Fruit fly (Drosophila melanogaster) whole organism, adult: ENCODE measurements around the gene CG14989.

Experiments used
- CG11617 ChIP-seq: fragments of 200-800 bp; sonication (Bioruptor generic); optimal IDR thresholded peaks from 2 replicates; lab custom pipeline; 2017; ENCODE audit warnings: mild to moderate bottlenecking, missing biosample characterization, missing genetic modification reagents, missing genetic modification characterization
- CG12768 ChIP-seq: fragments of 200-800 bp; sonication (Bioruptor generic); optimal IDR thresholded peaks from 2 replicates; lab custom pipeline; 2017; ENCODE audit warnings: missing biosample characterization, missing genetic modification characterization, mild to moderate bottlenecking, moderate library complexity, missing genetic modification reagents
- CG14711 ChIP-seq: fragments of 200-800 bp; sonication (Bioruptor generic); optimal IDR thresholded peaks from 2 replicates; lab custom pipeline; 2018; ENCODE audit warnings: missing biosample characterization, mild to moderate bottlenecking, missing genetic modification characterization, moderate library complexity
- CG1620 ChIP-seq: fragments of 200-800 bp; sonication (Bioruptor generic); optimal IDR thresholded peaks from 2 replicates; lab custom pipeline; 2016; ENCODE audit warnings: missing biosample characterization, missing genetic modification characterization
- CG33017 ChIP-seq: fragments of 200-800 bp; sonication (Bioruptor generic); optimal IDR thresholded peaks from 2 replicates; lab custom pipeline; 2018; ENCODE audit warnings: missing biosample characterization, mild to moderate bottlenecking, missing genetic modification characterization, moderate library complexity
- CG5204 ChIP-seq: fragments of 200-800 bp; sonication (Bioruptor generic); optimal IDR thresholded peaks from 2 replicates; lab custom pipeline; 2016; ENCODE audit warnings: missing biosample characterization, missing genetic modification characterization
- CG7045 ChIP-seq: fragments of 200-800 bp; sonication (Bioruptor generic); optimal IDR thresholded peaks from 2 replicates; lab custom pipeline; 2017; ENCODE audit warnings: missing biosample characterization, mild to moderate bottlenecking, missing genetic modification characterization
- CG7101 ChIP-seq: fragments of 200-800 bp; sonication (Bioruptor generic); optimal IDR thresholded peaks from 2 replicates; lab custom pipeline; 2018; ENCODE audit warnings: missing biosample characterization, mild to moderate bottlenecking, missing genetic modification characterization, moderate library complexity
- Clk ChIP-seq: fragments of 200-800 bp; sonication (Bioruptor generic); optimal IDR thresholded peaks from 2 replicates; lab custom pipeline; 2017; ENCODE audit warnings: missing biosample characterization, missing genetic modification characterization
- Crg-1 ChIP-seq: fragments of 200-800 bp; sonication (Bioruptor generic); optimal IDR thresholded peaks from 2 replicates; lab custom pipeline; 2016; ENCODE audit warnings: missing biosample characterization, missing genetic modification characterization
- Hr96 ChIP-seq: fragments of 200-800 bp; sonication (Bioruptor generic); optimal IDR thresholded peaks from 2 replicates; lab custom pipeline; 2016; ENCODE audit warnings: missing biosample characterization, missing genetic modification characterization
- Mnt ChIP-seq: fragments of 200-800 bp; sonication (Bioruptor generic); optimal IDR thresholded peaks from 2 replicates; lab custom pipeline; 2016; ENCODE audit warnings: missing biosample characterization, mild to moderate bottlenecking, missing genetic modification characterization
- bab1 ChIP-seq: fragments of 200-800 bp; sonication (Bioruptor generic); optimal IDR thresholded peaks from 3 replicates; lab custom pipeline; 2019; ENCODE audit warnings: missing biosample characterization, mild to moderate bottlenecking, missing genetic modification characterization, moderate library complexity
- cic ChIP-seq: fragments of 200-800 bp; sonication (Bioruptor generic); optimal IDR thresholded peaks from 2 replicates; lab custom pipeline; 2017; ENCODE audit warnings: missing biosample characterization, mild to moderate bottlenecking, missing genetic modification characterization, moderate library complexity
- cnc ChIP-seq, 2 experiments: fragments of >200 bp; optimal IDR thresholded peaks; 2 replicates each; lab custom pipeline; 2017
- kay ChIP-seq: fragments of 200-800 bp; sonication (Bioruptor generic); peaks from one replicate; lab custom pipeline; 2016; ENCODE audit warnings: missing biosample characterization, missing genetic modification characterization, borderline replicate concordance
- ovo ChIP-seq: fragments of 200-800 bp; sonication (Bioruptor generic); optimal IDR thresholded peaks from 2 replicates; lab custom pipeline; 2016; ENCODE audit warnings: missing biosample characterization, missing genetic modification characterization
- pad ChIP-seq: fragments of 200-800 bp; sonication (Bioruptor generic); optimal IDR thresholded peaks from 3 replicates; lab custom pipeline; 2017; ENCODE audit warnings: missing biosample characterization, missing genetic modification characterization, mild to moderate bottlenecking, moderate library complexity, missing genetic modification reagents
- tj ChIP-seq: fragments of 200-800 bp; sonication (Bioruptor generic); optimal IDR thresholded peaks from 3 replicates; lab custom pipeline; 2017; ENCODE audit warnings: missing biosample characterization, mild to moderate bottlenecking, missing genetic modification characterization, moderate library complexity
- toe ChIP-seq: fragments of 200-800 bp; sonication (Bioruptor generic); optimal IDR thresholded peaks from 2 replicates; lab custom pipeline; 2016; ENCODE audit warnings: missing biosample characterization, missing genetic modification characterization

CG14989 gene

dm6 chr3L:4087281-4087680, at the start of gene CG14989:
Gene CG14989 (plus strand): TSS chr3L:4087581.
- TF ChIP-seq ovo (GFP tag; lab: Kevin White, UChicago) = no peak
- no peak for TF ChIP-seq CG1620
- no peak for TF ChIP-seq CG7101 (tag; lab: Kevin White, UChicago)
- no peak for TF ChIP-seq cic (GFP tag; lab: Kevin White, UChicago)
- TF ChIP-seq toe (GFP tag; lab: Kevin White, UChicago) = no peak
- TF ChIP-seq tj (GFP tag; lab: Kevin White, UChicago) = no peak
- TF ChIP-seq CG5204 (GFP tag; lab: Kevin White, UChicago) = no peak
- no peak for TF ChIP-seq Mnt (GFP tag; lab: Kevin White, UChicago)
- TF ChIP-seq CG12768 = no peak
- TF ChIP-seq CG33017 (tag; lab: Kevin White, UChicago) = no peak
- TF ChIP-seq CG14711 (tag; lab: Kevin White, UChicago) = no peak
- TF ChIP-seq Hr96 (GFP tag; lab: Kevin White, UChicago) = no peak

- TF ChIP-seq pad (GFP tag; lab: Kevin White, UChicago) (peak; percentile 58), bab1 (GFP tag; lab: Kevin White, UChicago) (no peak), cic (GFP tag; lab: Kevin White, UChicago) (no peak), Clk (peak; percentile 64), Mnt (GFP tag; lab: Kevin White, UChicago) (peak; percentile 59), toe (GFP tag; lab: Kevin White, UChicago) (peak; percentile 74), CG7101 (tag; lab: Kevin White, UChicago) (peak; percentile 76), CG7045 (GFP tag; lab: Kevin White, UChicago) (peak; percentile 67), Crg-1 (GFP tag; lab: Kevin White, UChicago) (peak; percentile 67), kay (GFP tag; lab: Kevin White, UChicago) (peak; percentile 90), CG14711 (tag; lab: Kevin White, UChicago) (peak; percentile 84), CG5204 (GFP tag; lab: Kevin White, UChicago) (peak; percentile 62), CG12768 (peak; percentile 50), CG1620 (peak; percentile 29), CG11617 (GFP tag; lab: Kevin White, UChicago) (peak; percentile 68), tj (GFP tag; lab: Kevin White, UChicago) (peak; percentile 23), Hr96 (GFP tag; lab: Kevin White, UChicago) (peak; percentile 19), ovo (GFP tag; lab: Kevin White, UChicago) (peak; percentile 62), cnc (optimal IDR thresholded peaks at IDR 0.05; lab: Kevin White, UChicago) (no peak), CG33017 (tag; lab: Kevin White, UChicago) (peak; percentile 51)
Measured at dm6 chr3L:4040247-4040925, 47.0 kb upstream of the CG14989 start, which contains the start of the genes CG11593 and Rcd5. Gene CG11593 (minus strand): TSS chr3L:4040482. Gene Rcd5 (plus strand): TSS chr3L:4040529.

dm6 chr3L:4044497-4044896, 42.9 kb upstream of the CG14989 start:
- no peak for TF ChIP-seq Mnt (GFP tag; lab: Kevin White, UChicago)
- TF ChIP-seq cnc (optimal IDR thresholded peaks at IDR 0.05; lab: Kevin White, UChicago) = no peak
- TF ChIP-seq CG5204 (GFP tag; lab: Kevin White, UChicago) = peak; percentile 36

dm6 chr3L:4046289-4046688, 41.1 kb upstream of the CG14989 start, which contains the start of gene CG1136:
Gene CG1136 (plus strand): TSS chr3L:4046596.
- TF ChIP-seq tj (GFP tag; lab: Kevin White, UChicago) (peak; percentile 14), CG33017 (tag; lab: Kevin White, UChicago) (no peak)

dm6 chr3L:4047635-4048034, 39.7 kb upstream of the CG14989 start, which contains the start of gene Dpy-30L2:
Gene Dpy-30L2 (minus strand): TSS chr3L:4047735.
- TF ChIP-seq Crg-1 (GFP tag; lab: Kevin White, UChicago) = no peak
- TF ChIP-seq cnc (optimal IDR thresholded peaks at IDR 0.05; lab: Kevin White, UChicago) = no peak
- TF ChIP-seq ovo (GFP tag; lab: Kevin White, UChicago) = no peak

- no peak for TF ChIP-seq CG1620
- no peak for TF ChIP-seq bab1 (GFP tag; lab: Kevin White, UChicago)
Measured at dm6 chr3L:4049082-4049481, 38.3 kb upstream of the CG14989 start.

- TF ChIP-seq CG33017 (tag; lab: Kevin White, UChicago) (no peak), CG12768 (no peak), CG1620 (no peak), Hr96 (GFP tag; lab: Kevin White, UChicago) (no peak), pad (GFP tag; lab: Kevin White, UChicago) (no peak), CG5204 (GFP tag; lab: Kevin White, UChicago) (no peak), bab1 (GFP tag; lab: Kevin White, UChicago) (no peak), Clk (no peak), toe (GFP tag; lab: Kevin White, UChicago) (no peak), cic (GFP tag; lab: Kevin White, UChicago) (no peak), Crg-1 (GFP tag; lab: Kevin White, UChicago) (no peak), cnc (optimal IDR thresholded peaks at IDR 0.05; lab: Kevin White, UChicago) (no peak), CG14711 (tag; lab: Kevin White, UChicago) (no peak), CG7101 (tag; lab: Kevin White, UChicago) (no peak), tj (GFP tag; lab: Kevin White, UChicago) (no peak), kay (GFP tag; lab: Kevin White, UChicago) (no peak)
Measured at dm6 chr3L:4055438-4055962, 31.9 kb upstream of the CG14989 start.
